Fruit fly (Drosophila melanogaster): ENCODE data around the gene Pus1.

The Pus1 gene

dm6 chr3R:20558106-20558489, 34.4 kb downstream of the Pus1 start (continued):
- TF ChIP-seq Fer3 (tag; optimal IDR thresholded peaks at IDR 0.05) (no peak), CG8924 (tag; optimal IDR thresholded peaks at IDR 0.05) (no peak), her (GFP tag; optimal IDR thresholded peaks at IDR 0.05) (no peak), Dek (tag; optimal IDR thresholded peaks at IDR 0.05) (no peak), gsb-n (tag; optimal IDR thresholded peaks at IDR 0.05) (no peak), Ets65A (GFP tag) (peak; percentile 94), Taf1 (GFP tag; IDR thresholded peaks at IDR 0.05) (no peak), CG4328 (GFP tag; optimal IDR thresholded peaks at IDR 0.05) (no peak), fru (optimal IDR thresholded peaks at IDR 0.05) (no peak), CG8388 (GFP tag; optimal IDR thresholded peaks at IDR 0.05) (no peak), Abd-B (GFP tag; optimal IDR thresholded peaks at IDR 0.05) (no peak), vvl (GFP tag; IDR thresholded peaks at IDR 0.05) (peak; percentile 35; the same call in 1 of the 2 replicates), CG32767 (GFP tag; IDR thresholded peaks at IDR 0.05) (no peak), CoRest (tag; optimal IDR thresholded peaks at IDR 0.05) (no peak), CG16779 (GFP tag; IDR thresholded peaks at IDR 0.05) (no peak), BtbVII (GFP tag; optimal IDR thresholded peaks at IDR 0.05) (no peak), Side (GFP tag; optimal IDR thresholded peaks at IDR 0.05) (peak; percentile 24), Nf-YA (GFP tag; IDR thresholded peaks at IDR 0.05) (0 out of 2 replicates have a peak, but pooled peaks have one; percentile 16), Lhr (GFP tag; optimal IDR thresholded peaks at IDR 0.05) (no peak), CG17912 (GFP tag; optimal IDR thresholded peaks at IDR 0.05) (peak; percentile 9), sim (GFP tag; IDR thresholded peaks at IDR 0.05) (no peak), Chrac-16 (GFP tag; optimal IDR thresholded peaks at IDR 0.05) (no peak), CG12299 (tag; optimal IDR thresholded peaks at IDR 0.05) (no peak), Dip3 (GFP tag; optimal IDR thresholded peaks at IDR 0.05) (no peak), CG9215 (GFP tag; IDR thresholded peaks at IDR 0.05) (peak; percentile 100), row (GFP tag; IDR thresholded peaks at IDR 0.05) (peak; percentile 5), wdn (GFP tag; IDR thresholded peaks at IDR 0.05) (no peak), ken (GFP tag; IDR thresholded peaks at IDR 0.05) (peak; percentile 58; the same call in 1 of the 3 replicates), rib (GFP tag; IDR thresholded peaks at IDR 0.05) (no peak), CG32772 (GFP tag; IDR thresholded peaks at IDR 0.05) (no peak), ERR (GFP tag; optimal IDR thresholded peaks at IDR 0.05) (no peak), eve (GFP tag; optimal IDR thresholded peaks at IDR 0.05) (no peak), CG30403 (GFP tag; optimal IDR thresholded peaks at IDR 0.05) (no peak), nerfin-1 (tag; optimal IDR thresholded peaks at IDR 0.05) (no peak), mld (GFP tag; IDR thresholded peaks at IDR 0.05; ENCODE audit: partially characterized antibody) (no peak), Trl (optimal IDR thresholded peaks at IDR 0.05) (no peak), Trl (GFP tag; optimal IDR thresholded peaks at IDR 0.05) (no peak), hbn (GFP tag; IDR thresholded peaks at IDR 0.05; ENCODE audit: partially characterized antibody) (peak; percentile 43), Antp (GFP tag; optimal IDR thresholded peaks at IDR 0.05) (no peak), H15 (GFP tag; IDR thresholded peaks at IDR 0.05) (peak; percentile 34; the same call in 1 of the 3 replicates), esg (GFP tag; conservative IDR thresholded peaks at IDR 0.05) (no peak), NfI (GFP tag; optimal IDR thresholded peaks at IDR 0.05) (no peak), Drgx (GFP tag; IDR thresholded peaks at IDR 0.05) (no peak), CG10321 (GFP tag; IDR thresholded peaks at IDR 0.05) (no peak), sqz (GFP tag; optimal IDR thresholded peaks at IDR 0.05) (peak; percentile 23), danr (GFP tag; IDR thresholded peaks at IDR 0.05) (no peak), mam (GFP tag; optimal IDR thresholded peaks at IDR 0.05) (no peak), CG34224 (GFP tag; IDR thresholded peaks at IDR 0.05; ENCODE audit: partially characterized antibody) (peak; percentile 26; the same call in 2 of the 3 replicates), CG2120 (GFP tag; optimal IDR thresholded peaks at IDR 0.05) (no peak), Hr51 (GFP tag; optimal IDR thresholded peaks at IDR 0.05) (peak in 1 of 2 experiments; percentile 23), tio (GFP tag; optimal IDR thresholded peaks at IDR 0.05) (no peak), MESR4 (GFP tag; optimal IDR thresholded peaks at IDR 0.05) (peak; percentile 81), Asciz (GFP tag; optimal IDR thresholded peaks at IDR 0.05) (no peak)

All from whole organism, embryonic.